Worm (Caenorhabditis elegans): ENCODE measurements around the gene atf-6.

atf-6 gene

ce11 chrX:12518469-12518868 is 37.7 kb downstream of the atf-6 start:
- no peak for TF ChIP-seq scrt-1 (GFP tag; IDR thresholded peaks at IDR 0.05)
- TF ChIP-seq tbx-11 (GFP tag; IDR thresholded peaks at IDR 0.05): no peak
- TF ChIP-seq ceh-13 (GFP tag; optimal IDR thresholded peaks at IDR 0.05): no peak
- no peak for TF ChIP-seq ceh-36 (tag; optimal IDR thresholded peaks at IDR 0.05)
- no peak for TF ChIP-seq flt-1 (GFP tag; IDR thresholded peaks at IDR 0.05)
- TF ChIP-seq ets-7 (tag; optimal IDR thresholded peaks at IDR 0.05): no peak
- no peak for TF ChIP-seq tbx-37 (GFP tag; conservative IDR thresholded peaks at IDR 0.05)
- TF ChIP-seq pes-1 (GFP tag; IDR thresholded peaks at IDR 0.05): no peak
- no peak for TF ChIP-seq hnd-1 (tag; optimal IDR thresholded peaks at IDR 0.05)
- TF ChIP-seq F13C5.2 (tag; optimal IDR thresholded peaks at IDR 0.05): no peak
- TF ChIP-seq aly-1 (tag; optimal IDR thresholded peaks at IDR 0.05): no peak
- no peak for TF ChIP-seq tra-4 (tag; optimal IDR thresholded peaks at IDR 0.05)
- no peak for TF ChIP-seq hmbx-1 (tag; optimal IDR thresholded peaks at IDR 0.05)
- TF ChIP-seq B0310.2 (tag; optimal IDR thresholded peaks at IDR 0.05): no peak

- TF ChIP-seq flt-1 (GFP tag; IDR thresholded peaks at IDR 0.05): no peak
- TF ChIP-seq B0310.2 (tag; optimal IDR thresholded peaks at IDR 0.05): no peak
- TF ChIP-seq hmg-4 (GFP tag; optimal IDR thresholded peaks at IDR 0.05): no peak
- no peak for TF ChIP-seq hmbx-1 (tag; optimal IDR thresholded peaks at IDR 0.05)
These were observed 38.2 kb downstream of the atf-6 start for ce11 chrX:12518982-12519381.

ce11 chrX:12523071-12523483 is 42.3 kb downstream of the atf-6 start:
- TF ChIP-seq aly-1 (tag; optimal IDR thresholded peaks at IDR 0.05) (no peak), hnd-1 (tag; optimal IDR thresholded peaks at IDR 0.05) (no peak), F13C5.2 (tag; optimal IDR thresholded peaks at IDR 0.05) (no peak), ets-7 (tag; optimal IDR thresholded peaks at IDR 0.05) (no peak), ceh-36 (tag; optimal IDR thresholded peaks at IDR 0.05) (no peak), hmg-4 (GFP tag; optimal IDR thresholded peaks at IDR 0.05) (no peak), pes-1 (GFP tag; IDR thresholded peaks at IDR 0.05) (no peak), ama-1 (optimal IDR thresholded peaks at IDR 0.05) (no peak), tbx-37 (GFP tag; conservative IDR thresholded peaks at IDR 0.05) (no peak), tbx-11 (GFP tag; IDR thresholded peaks at IDR 0.05) (no peak), ceh-13 (GFP tag; optimal IDR thresholded peaks at IDR 0.05) (no peak), scrt-1 (GFP tag; IDR thresholded peaks at IDR 0.05) (no peak), tra-4 (tag; optimal IDR thresholded peaks at IDR 0.05) (no peak)

- TF ChIP-seq aly-1 (tag; optimal IDR thresholded peaks at IDR 0.05) (no peak), B0310.2 (tag; optimal IDR thresholded peaks at IDR 0.05) (no peak), tbx-11 (GFP tag; IDR thresholded peaks at IDR 0.05) (no peak), tbx-37 (GFP tag; conservative IDR thresholded peaks at IDR 0.05) (no peak), scrt-1 (GFP tag; IDR thresholded peaks at IDR 0.05) (no peak), ceh-36 (tag; optimal IDR thresholded peaks at IDR 0.05) (peak; percentile 28), ceh-13 (GFP tag; optimal IDR thresholded peaks at IDR 0.05) (no peak)
These were observed 43.8 kb downstream of the atf-6 start for ce11 chrX:12524514-12524913.

- TF ChIP-seq ama-1 (optimal IDR thresholded peaks at IDR 0.05) (no peak), hnd-1 (tag; optimal IDR thresholded peaks at IDR 0.05) (no peak), hmg-4 (GFP tag; optimal IDR thresholded peaks at IDR 0.05) (no peak), aly-1 (tag; optimal IDR thresholded peaks at IDR 0.05) (no peak), flt-1 (GFP tag; IDR thresholded peaks at IDR 0.05) (no peak)
These were observed 44.7 kb downstream of the atf-6 start, which contains the start of gene scd-1 for ce11 chrX:12525359-12525839. Gene scd-1, minus strand, starts transcription at chrX:12525789.

- TF ChIP-seq F13C5.2 (tag; optimal IDR thresholded peaks at IDR 0.05): no peak
- TF ChIP-seq hnd-1 (tag; optimal IDR thresholded peaks at IDR 0.05): no peak
- TF ChIP-seq pes-1 (GFP tag; IDR thresholded peaks at IDR 0.05): no peak
- TF ChIP-seq ets-7 (tag; optimal IDR thresholded peaks at IDR 0.05): no peak
- no peak for TF ChIP-seq flt-1 (GFP tag; IDR thresholded peaks at IDR 0.05)
- TF ChIP-seq tbx-37 (GFP tag; conservative IDR thresholded peaks at IDR 0.05): no peak
- TF ChIP-seq B0310.2 (tag; optimal IDR thresholded peaks at IDR 0.05): no peak
- TF ChIP-seq ama-1 (optimal IDR thresholded peaks at IDR 0.05): no peak
- TF ChIP-seq aly-1 (tag; optimal IDR thresholded peaks at IDR 0.05): no peak
- no peak for TF ChIP-seq tbx-11 (GFP tag; IDR thresholded peaks at IDR 0.05)
- TF ChIP-seq hmbx-1 (tag; optimal IDR thresholded peaks at IDR 0.05): no peak
These were observed 51.7 kb downstream of the atf-6 start for ce11 chrX:12532405-12532804.

- TF ChIP-seq tbx-37 (GFP tag; conservative IDR thresholded peaks at IDR 0.05): no peak
- TF ChIP-seq ets-7 (tag; optimal IDR thresholded peaks at IDR 0.05): no peak
- TF ChIP-seq pes-1 (GFP tag; IDR thresholded peaks at IDR 0.05): no peak
These were observed 53.7 kb downstream of the atf-6 start for ce11 chrX:12534476-12534875.
